Worm (Caenorhabditis elegans): ENCODE results near the gene svop-1.

Gene svop-1

ce11 chrIII:8885150-8885549, at the start of gene svop-1:
Gene svop-1, minus strand, starts transcription at chrIII:8885488.
- TF ChIP-seq dao-5 (tag; optimal IDR thresholded peaks at IDR 0.05) (no peak), W03F9.2 (tag; optimal IDR thresholded peaks at IDR 0.05) (no peak), him-1 (tag; optimal IDR thresholded peaks at IDR 0.05) (no peak)

ce11 chrIII:8934378-8934777, 49.1 kb upstream of the svop-1 start:
- TF ChIP-seq W03F9.2 (tag; optimal IDR thresholded peaks at IDR 0.05) (no peak), dao-5 (tag; optimal IDR thresholded peaks at IDR 0.05) (no peak), him-1 (tag; optimal IDR thresholded peaks at IDR 0.05) (no peak)

- TF ChIP-seq dao-5 (tag; optimal IDR thresholded peaks at IDR 0.05) = no peak
- TF ChIP-seq him-1 (tag; optimal IDR thresholded peaks at IDR 0.05) = no peak
- TF ChIP-seq W03F9.2 (tag; optimal IDR thresholded peaks at IDR 0.05) = no peak
Measured at ce11 chrIII:8933696-8934095, 48.4 kb upstream of the svop-1 start.

ce11 chrIII:8929723-8930122, 44.4 kb upstream of the svop-1 start, which contains the start of gene arrd-15:
Gene arrd-15, plus strand, starts transcription at chrIII:8930023.
- no peak for TF ChIP-seq him-1 (tag; optimal IDR thresholded peaks at IDR 0.05)
- TF ChIP-seq dao-5 (tag; optimal IDR thresholded peaks at IDR 0.05) = no peak
- TF ChIP-seq W03F9.2 (tag; optimal IDR thresholded peaks at IDR 0.05) = no peak

- TF ChIP-seq him-1 (tag; optimal IDR thresholded peaks at IDR 0.05) = no peak
- TF ChIP-seq dao-5 (tag; optimal IDR thresholded peaks at IDR 0.05) = no peak
Measured at ce11 chrIII:8926512-8926911, 41.2 kb upstream of the svop-1 start.

ce11 chrIII:8925539-8925938, 40.3 kb upstream of the svop-1 start:
- TF ChIP-seq W03F9.2 (tag; optimal IDR thresholded peaks at IDR 0.05) (no peak), him-1 (tag; optimal IDR thresholded peaks at IDR 0.05) (no peak), dao-5 (tag; optimal IDR thresholded peaks at IDR 0.05) (no peak)

- TF ChIP-seq him-1 (tag; optimal IDR thresholded peaks at IDR 0.05) = no peak
- TF ChIP-seq W03F9.2 (tag; optimal IDR thresholded peaks at IDR 0.05) = no peak
- no peak for TF ChIP-seq dao-5 (tag; optimal IDR thresholded peaks at IDR 0.05)
Measured at ce11 chrIII:8923937-8924336, 38.6 kb upstream of the svop-1 start, which contains the start of gene ZK637.12. Gene ZK637.12, plus strand, starts transcription at chrIII:8924237.

- TF ChIP-seq W03F9.2 (tag; optimal IDR thresholded peaks at IDR 0.05) (no peak), dao-5 (tag; optimal IDR thresholded peaks at IDR 0.05) (no peak), him-1 (tag; optimal IDR thresholded peaks at IDR 0.05) (no peak)
Measured at ce11 chrIII:8923240-8923734, 38.0 kb upstream of the svop-1 start, which contains the start of gene glb-1. Gene glb-1, minus strand, starts transcription at chrIII:8923290.

ce11 chrIII:8922061-8922460, 36.8 kb upstream of the svop-1 start:
- no peak for TF ChIP-seq dao-5 (tag; optimal IDR thresholded peaks at IDR 0.05)
- TF ChIP-seq W03F9.2 (tag; optimal IDR thresholded peaks at IDR 0.05) = no peak
- TF ChIP-seq him-1 (tag; optimal IDR thresholded peaks at IDR 0.05) = no peak

- TF ChIP-seq him-1 (tag; optimal IDR thresholded peaks at IDR 0.05) (no peak), dao-5 (tag; optimal IDR thresholded peaks at IDR 0.05) (no peak), W03F9.2 (tag; optimal IDR thresholded peaks at IDR 0.05) (no peak)
Measured at ce11 chrIII:8919784-8920183, 34.5 kb upstream of the svop-1 start, which contains the start of gene ZK637.15. Gene ZK637.15, plus strand, starts transcription at chrIII:8920084.

ce11 chrIII:8917879-8918381, 32.6 kb upstream of the svop-1 start, which contains the start of gene cdc-25.3:
Gene cdc-25.3, minus strand, starts transcription at chrIII:8917929.
- TF ChIP-seq dao-5 (tag; optimal IDR thresholded peaks at IDR 0.05) (no peak), W03F9.2 (tag; optimal IDR thresholded peaks at IDR 0.05) (no peak), him-1 (tag; optimal IDR thresholded peaks at IDR 0.05) (no peak)

ce11 chrIII:8913469-8913868, 28.2 kb upstream of the svop-1 start, which contains the start of gene trxr-2:
Gene trxr-2, plus strand, starts transcription at chrIII:8913769.
- TF ChIP-seq dao-5 (tag; optimal IDR thresholded peaks at IDR 0.05) (no peak), W03F9.2 (tag; optimal IDR thresholded peaks at IDR 0.05) (no peak), him-1 (tag; optimal IDR thresholded peaks at IDR 0.05) (no peak)

ce11 chrIII:8911598-8912194, 26.4 kb upstream of the svop-1 start, which contains the start of gene tpk-1:
Gene tpk-1, plus strand, starts transcription at chrIII:8912144.
- TF ChIP-seq him-1 (tag; optimal IDR thresholded peaks at IDR 0.05) = peak; percentile 26
- TF ChIP-seq dao-5 (tag; optimal IDR thresholded peaks at IDR 0.05) = no peak

- TF ChIP-seq dao-5 (tag; optimal IDR thresholded peaks at IDR 0.05) (no peak), him-1 (tag; optimal IDR thresholded peaks at IDR 0.05) (no peak), W03F9.2 (tag; optimal IDR thresholded peaks at IDR 0.05) (no peak)
Measured at ce11 chrIII:8910139-8910538, 24.9 kb upstream of the svop-1 start.

All from whole organism, L4/young adult.